Fruit fly (Drosophila melanogaster) whole organism, embryonic: ENCODE data around the gene Sgs1.

Experiments
- Aef1 ChIP-seq: fragments of 200-800 bp; sonication (Bioruptor generic); IDR thresholded peaks from 3 replicates; pipeline ENCODE4 v1.3.6; 2022; ENCODE audit warnings: missing biosample characterization, missing genetic modification characterization
- Bteb2 ChIP-seq: fragments of 200-800 bp; sonication (Bioruptor generic); optimal IDR thresholded peaks from 2 replicates; lab custom pipeline; 2016; ENCODE audit warnings: missing biosample characterization, missing genetic modification characterization
- CG1024 ChIP-seq: fragments of 200-800 bp; sonication (Bioruptor generic); IDR thresholded peaks from 2 replicates; pipeline ENCODE4 v1.3.6; 2022; ENCODE audit warnings: missing biosample characterization, missing genetic modification characterization
- CG12155 ChIP-seq: fragments of 200-800 bp; sonication (Bioruptor generic); optimal IDR thresholded peaks from 3 replicates; lab custom pipeline; 2016; ENCODE audit warnings: missing biosample characterization, missing genetic modification characterization
- CG12744 ChIP-seq: fragments of 200-800 bp; sonication (Bioruptor generic); optimal IDR thresholded peaks from 2 replicates; lab custom pipeline; 2016; ENCODE audit warnings: missing biosample characterization, missing genetic modification characterization
- CG13424 ChIP-seq: fragments of 200-800 bp; sonication (Bioruptor generic); optimal IDR thresholded peaks from 2 replicates; lab custom pipeline; 2019; ENCODE audit warnings: missing biosample characterization, mild to moderate bottlenecking, missing genetic modification characterization, moderate library complexity
- CG1603 ChIP-seq: fragments of 200-800 bp; sonication (Bioruptor generic); optimal IDR thresholded peaks from 2 replicates; lab custom pipeline; 2019; ENCODE audit warnings: missing biosample characterization, mild to moderate bottlenecking, missing genetic modification characterization, moderate library complexity
- CG17568 ChIP-seq: fragments of 200-800 bp; sonication (Bioruptor generic); optimal IDR thresholded peaks from 2 replicates; lab custom pipeline; 2018; ENCODE audit warnings: missing biosample characterization, mild to moderate bottlenecking, missing genetic modification characterization, moderate library complexity
- CG18011 ChIP-seq: fragments of 200-800 bp; sonication (Bioruptor generic); optimal IDR thresholded peaks from 2 replicates; lab custom pipeline; 2017; ENCODE audit warnings: missing biosample characterization, missing genetic modification characterization, mild to moderate bottlenecking, moderate library complexity, missing genotype
- CG30020 ChIP-seq: fragments of 200-800 bp; optimal IDR thresholded peaks from 2 replicates; lab custom pipeline; 2019; ENCODE audit warnings: missing biosample characterization, mild to moderate bottlenecking, missing genetic modification characterization, moderate library complexity
- CG32532 ChIP-seq: fragments of 200-800 bp; sonication (Bioruptor generic); IDR thresholded peaks from 2 replicates; pipeline ENCODE4 v1.3.6; 2022; ENCODE audit warnings: missing biosample characterization, missing genetic modification characterization
- CG34224 ChIP-seq: fragments of 200-800 bp; sonication (Bioruptor generic); IDR thresholded peaks from 3 replicates; pipeline ENCODE4 v1.3.6; 2022; ENCODE audit warnings: missing biosample characterization, missing genetic modification characterization; ENCODE audit not compliant: partially characterized antibody
- CG4282 ChIP-seq: fragments of 200-800 bp; sonication (Bioruptor generic); optimal IDR thresholded peaks from 2 replicates; lab custom pipeline; 2016; ENCODE audit warnings: missing biosample characterization, missing genetic modification characterization
- CG4328 ChIP-seq: fragments of 200-800 bp; sonication (Bioruptor generic); optimal IDR thresholded peaks from 3 replicates; lab custom pipeline; 2017; ENCODE audit warnings: missing biosample characterization, missing genetic modification reagents, missing genetic modification characterization
- CG43689 ChIP-seq: fragments of 200-800 bp; sonication (Bioruptor generic); IDR thresholded peaks from 2 replicates; pipeline ENCODE4 v1.3.6; 2022; ENCODE audit warnings: missing biosample characterization, missing genetic modification characterization
- CG4820 ChIP-seq: fragments of 200-800 bp; sonication (Bioruptor generic); optimal IDR thresholded peaks from 3 replicates; lab custom pipeline; 2016; ENCODE audit warnings: missing biosample characterization, missing genetic modification characterization
- CG6765 ChIP-seq: fragments of 200-800 bp; sonication (Bioruptor generic); optimal IDR thresholded peaks from 3 replicates; lab custom pipeline; 2017; ENCODE audit warnings: missing biosample characterization, mild to moderate bottlenecking, missing genetic modification characterization
- CG7372 ChIP-seq: fragments of 200-800 bp; sonication (Bioruptor generic); IDR thresholded peaks from 2 replicates; pipeline ENCODE4 v1.3.6; 2022; ENCODE audit warnings: missing biosample characterization, missing genetic modification characterization
- CG8089 ChIP-seq: fragments of 200-800 bp; sonication (Bioruptor generic); optimal IDR thresholded peaks from 3 replicates; lab custom pipeline; 2016; ENCODE audit warnings: missing biosample characterization, missing genetic modification characterization
- D19B ChIP-seq: fragments of 200-800 bp; sonication (Bioruptor generic); optimal IDR thresholded peaks from 2 replicates; lab custom pipeline; 2017; ENCODE audit warnings: missing biosample characterization, mild to moderate bottlenecking, missing genetic modification characterization
- Doc3 ChIP-seq: fragments of 200-800 bp; sonication (Bioruptor generic); IDR thresholded peaks from 3 replicates; pipeline ENCODE4 v1.3.6; 2022; ENCODE audit warnings: missing biosample characterization, missing genetic modification characterization; ENCODE audit not compliant: partially characterized antibody
- Ets65A ChIP-seq: fragments of 200-800 bp; sonication (Bioruptor generic); peaks from one replicate; lab custom pipeline; 2016; ENCODE audit warnings: missing biosample characterization, missing genetic modification characterization
- Hr51 ChIP-seq, 2 experiments: fragments of 200-800 bp; sonication (Bioruptor generic); optimal IDR thresholded peaks; 2 replicates in 1 of 2; 3 replicates in 1 of 2; lab custom pipeline; 2016 to 2018; ENCODE audit warnings: missing biosample characterization in 2 of 2, missing genetic modification characterization in 2 of 2, mild to moderate bottlenecking in 1 of 2, moderate library complexity in 1 of 2
- MTF-1 ChIP-seq: fragments of 200-800 bp; sonication (Bioruptor generic); optimal IDR thresholded peaks from 2 replicates; lab custom pipeline; 2018; ENCODE audit warnings: missing biosample characterization, mild to moderate bottlenecking, missing genetic modification characterization, borderline replicate concordance
- NC2α ChIP-seq: fragments of 200-800 bp; sonication (Bioruptor generic); optimal IDR thresholded peaks from 2 replicates; lab custom pipeline; 2016; ENCODE audit warnings: missing biosample characterization, missing genetic modification characterization
- Nf-YA ChIP-seq: fragments of 200-800 bp; sonication (Bioruptor generic); IDR thresholded peaks from 2 replicates; pipeline ENCODE4 v1.3.6; 2022; ENCODE audit warnings: missing biosample characterization, missing genetic modification characterization
- Oaz ChIP-seq: fragments of 200-800 bp; sonication (Bioruptor generic); IDR thresholded peaks from 2 replicates; pipeline ENCODE4 v1.3.6; 2022; ENCODE audit warnings: missing biosample characterization, missing genetic modification characterization
- Scr ChIP-seq: fragments of 200-800 bp; sonication (Bioruptor generic); IDR thresholded peaks from 2 replicates; pipeline ENCODE4 v1.3.6; 2022; ENCODE audit warnings: missing biosample characterization, missing genetic modification characterization; ENCODE audit not compliant: partially characterized antibody
- Six4 ChIP-seq: fragments of 200-800 bp; sonication (Bioruptor generic); optimal IDR thresholded peaks from 2 replicates; lab custom pipeline; 2016; ENCODE audit warnings: missing biosample characterization, missing genetic modification characterization
- Sry-δ ChIP-seq: fragments of 200-800 bp; sonication (Bioruptor generic); optimal IDR thresholded peaks from 2 replicates; lab custom pipeline; 2016; ENCODE audit warnings: missing biosample characterization, missing genetic modification characterization
- amos ChIP-seq: fragments of 200-800 bp; sonication (Bioruptor generic); IDR thresholded peaks from 2 replicates; pipeline ENCODE4 v1.3.6; 2022; ENCODE audit warnings: missing biosample characterization, missing genetic modification characterization; ENCODE audit not compliant: partially characterized antibody
- cg ChIP-seq: fragments of 200-800 bp; sonication (Bioruptor generic); optimal IDR thresholded peaks from 3 replicates; lab custom pipeline; 2019; ENCODE audit warnings: missing biosample characterization, mild to moderate bottlenecking, missing genetic modification characterization, moderate library complexity
- croc ChIP-seq: fragments of 200-800 bp; sonication (Bioruptor generic); conservative IDR thresholded peaks from 3 replicates; pipeline ENCODE4 v1.3.6; 2022; ENCODE audit warnings: missing biosample characterization, missing genetic modification characterization
- crol ChIP-seq: fragments of 200-800 bp; sonication (Bioruptor generic); IDR thresholded peaks from 2 replicates; pipeline ENCODE4 v1.3.6; 2022; ENCODE audit warnings: missing biosample characterization, missing genetic modification characterization
- da ChIP-seq: fragments of 200-800 bp; sonication (Bioruptor generic); optimal IDR thresholded peaks from 2 replicates; lab custom pipeline; 2016; ENCODE audit warnings: missing biosample characterization, missing genetic modification characterization
- dm ChIP-seq: fragments of 200-800 bp; sonication (Bioruptor generic); optimal IDR thresholded peaks from 3 replicates; lab custom pipeline; 2016; ENCODE audit warnings: missing biosample characterization, missing genetic modification characterization
- fru ChIP-seq: fragments of >200 bp; optimal IDR thresholded peaks from 2 replicates; lab custom pipeline; 2017
- hbn ChIP-seq: fragments of 200-800 bp; sonication (Bioruptor generic); IDR thresholded peaks from 2 replicates; pipeline ENCODE4 v1.3.6; 2022; ENCODE audit warnings: missing biosample characterization, missing genetic modification characterization; ENCODE audit not compliant: partially characterized antibody
- jing ChIP-seq: fragments of 200-800 bp; sonication (Bioruptor generic); optimal IDR thresholded peaks from 2 replicates; lab custom pipeline; 2018; ENCODE audit warnings: missing biosample characterization, mild to moderate bottlenecking, missing genetic modification characterization
- ken ChIP-seq: fragments of 200-800 bp; sonication (Bioruptor generic); IDR thresholded peaks from 3 replicates; pipeline ENCODE4 v1.3.6; 2022; ENCODE audit warnings: missing biosample characterization, missing genetic modification characterization
- lab ChIP-seq: fragments of 200-800 bp; sonication (Bioruptor generic); optimal IDR thresholded peaks from 3 replicates; lab custom pipeline; 2017; ENCODE audit warnings: missing biosample characterization, missing genetic modification characterization, mild to moderate bottlenecking, moderate library complexity, missing genetic modification reagents
- lilli ChIP-seq: fragments of 200-800 bp; sonication (Bioruptor generic); optimal IDR thresholded peaks from 3 replicates; lab custom pipeline; 2016; ENCODE audit warnings: missing biosample characterization, missing genetic modification characterization
- mam ChIP-seq: fragments of 200-800 bp; sonication (Bioruptor generic); optimal IDR thresholded peaks from 3 replicates; lab custom pipeline; 2016; ENCODE audit warnings: missing biosample characterization, missing genetic modification characterization
- nerfin-1 ChIP-seq: fragments of 200-800 bp; sonication (Bioruptor generic); optimal IDR thresholded peaks from 3 replicates; lab custom pipeline; 2019; ENCODE audit warnings: missing biosample characterization, mild to moderate bottlenecking, missing genetic modification characterization, moderate library complexity
- pan ChIP-seq, 4 experiments: fragments of >200 bp in 3 of 4; fragments of 200-800 bp in 1 of 4; sonication (Bioruptor generic) in 1 of 4; optimal IDR thresholded peaks in 3 of 4; IDR thresholded peaks in 1 of 4; 2 replicates each; pipeline versions ENCODE4 v1.3.6 to Lab custom; 2017 to 2022; ENCODE audit warnings: missing biosample characterization in 2 of 4, missing genetic modification characterization in 2 of 4, mixed read lengths in 1 of 4
- pfk ChIP-seq: fragments of 200-800 bp; sonication (Bioruptor generic); optimal IDR thresholded peaks from 2 replicates; lab custom pipeline; 2018; ENCODE audit warnings: missing biosample characterization, mild to moderate bottlenecking, missing genetic modification characterization, moderate library complexity
- phol ChIP-seq: fragments of 200-800 bp; sonication (Bioruptor generic); optimal IDR thresholded peaks from 3 replicates; lab custom pipeline; 2018; ENCODE audit warnings: missing biosample characterization, mild to moderate bottlenecking, missing genetic modification characterization, moderate library complexity
- ro ChIP-seq: fragments of 200-800 bp; sonication (Bioruptor generic); IDR thresholded peaks from 2 replicates; pipeline ENCODE4 v1.3.6; 2022; ENCODE audit warnings: missing biosample characterization, missing genetic modification characterization
- vnd ChIP-seq: fragments of 200-800 bp; sonication (Bioruptor generic); IDR thresholded peaks from 3 replicates; pipeline ENCODE4 v1.3.6; 2022; ENCODE audit warnings: missing biosample characterization, missing genetic modification characterization; ENCODE audit not compliant: partially characterized antibody

Gene Sgs1

DNA sequence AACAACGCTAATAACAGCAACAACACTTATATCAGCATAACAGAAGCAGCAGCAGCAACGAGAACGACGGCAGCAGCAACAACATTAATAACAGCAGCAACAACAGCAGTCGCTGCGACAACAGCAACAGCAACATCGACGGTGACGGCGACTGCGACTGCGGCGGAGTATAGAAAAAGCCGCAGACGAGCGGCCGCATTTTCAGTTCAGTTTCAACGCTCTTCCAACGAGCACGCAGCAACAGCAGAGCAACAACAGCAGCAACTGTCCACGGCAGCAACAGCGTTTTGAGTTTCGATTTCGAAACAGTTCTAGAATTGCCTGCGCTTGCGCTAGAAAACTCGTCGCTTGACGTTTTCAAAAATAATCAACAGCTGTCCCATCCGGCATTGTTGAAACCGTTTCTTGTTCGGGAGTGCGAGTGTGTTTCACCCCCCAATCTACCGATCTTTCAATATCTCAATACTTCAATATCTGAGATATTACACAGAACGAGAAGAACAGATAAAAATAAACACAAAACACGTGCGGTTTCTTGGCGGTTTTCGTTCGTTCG, 45.2 kb upstream of the Sgs1 start, which contains the start of gene CG3036 (continued):
- no peak for TF ChIP-seq CG4820 (GFP tag; lab: Kevin White, UChicago)
- peak; percentile 40; the same call in 1 of the 2 replicates for TF ChIP-seq crol (GFP tag; lab: Robert Waterston, UW)
- TF ChIP-seq CG4282 (GFP tag; lab: Kevin White, UChicago) = peak; percentile 14
- peak; percentile 31 for TF ChIP-seq CG1603
- TF ChIP-seq Sry-δ (GFP tag; lab: Kevin White, UChicago) = no peak
- no peak for TF ChIP-seq Six4 (GFP tag; lab: Kevin White, UChicago)
- peak; percentile 34 for TF ChIP-seq cg (GFP tag; lab: Kevin White, UChicago)
- peak; percentile 66 for TF ChIP-seq NC2α (GFP tag; lab: Kevin White, UChicago)
- TF ChIP-seq fru = no peak
- no peak for TF ChIP-seq Oaz (GFP tag; lab: Robert Waterston, UW)
- TF ChIP-seq phol (tag; lab: Kevin White, UChicago) = no peak
- TF ChIP-seq Scr = no peak; the same call in 1 of the 2 replicates
- TF ChIP-seq Bteb2 (GFP tag; lab: Kevin White, UChicago) = no peak
- peak; percentile 57; the same call in 2 of the 3 replicates for TF ChIP-seq CG34224
- TF ChIP-seq CG8089 (GFP tag; lab: Kevin White, UChicago) = no peak
- peak; percentile 38 for TF ChIP-seq CG17568
- TF ChIP-seq CG4328 (GFP tag; lab: Kevin White, UChicago) = no peak
- 0 out of 2 replicates have a peak, but pooled peaks have one; percentile 23 for TF ChIP-seq Nf-YA (GFP tag; lab: Robert Waterston, UW)
- no peak for TF ChIP-seq CG7372 (GFP tag; lab: Robert Waterston, UW)
- no peak for TF ChIP-seq pfk
- TF ChIP-seq nerfin-1 (tag; lab: Kevin White, UChicago) = peak; percentile 37
- TF ChIP-seq CG32532 (GFP tag; lab: Robert Waterston, UW) = no peak
- peak; percentile 71 for TF ChIP-seq dm
- no peak; the same call in 2 of the 3 replicates for TF ChIP-seq croc (GFP tag; lab: Robert Waterston, UW)
- TF ChIP-seq da (GFP tag; lab: Kevin White, UChicago) = peak; percentile 14
- TF ChIP-seq lilli (GFP tag; lab: Kevin White, UChicago) = peak; percentile 57
- peak; percentile 64 for TF ChIP-seq lab
- TF ChIP-seq CG12744 (GFP tag; lab: Kevin White, UChicago) = no peak
- TF ChIP-seq CG12155 (GFP tag; lab: Kevin White, UChicago) = peak; percentile 76
- no peak for TF ChIP-seq CG43689 (GFP tag; lab: Robert Waterston, UW)
- TF ChIP-seq jing (GFP tag; lab: Kevin White, UChicago) = no peak
- no peak for TF ChIP-seq CG18011 (GFP tag; lab: Kevin White, UChicago)
- TF ChIP-seq Aef1 (GFP tag; lab: Robert Waterston, UW) = peak; percentile 80
- no peak for TF ChIP-seq CG13424
- no peak for TF ChIP-seq Doc3 (GFP tag; lab: Robert Waterston, UW)
- peak; percentile 57 for TF ChIP-seq MTF-1 (GFP tag; lab: Kevin White, UChicago)
- TF ChIP-seq hbn = peak; percentile 42; the same call in 1 of the 2 replicates
- no peak for TF ChIP-seq D19B (GFP tag; lab: Kevin White, UChicago)
- no peak for TF ChIP-seq Ets65A (GFP tag; lab: Kevin White, UChicago)
- TF ChIP-seq Hr51 (GFP tag; optimal IDR thresholded peaks at IDR 0.05; lab: Kevin White, UChicago) = peak in 1 of 2 experiments; percentile 27
- TF ChIP-seq pan (optimal IDR thresholded peaks at IDR 0.05; lab: Kevin White, UChicago) = no peak
- TF ChIP-seq pan (GFP tag; optimal IDR thresholded peaks at IDR 0.05 in 1 of 2, IDR thresholded peaks at IDR 0.05 in 1 of 2) = peak in 1 of 2 experiments; percentile 44
- no peak for TF ChIP-seq CG1024
- no peak for TF ChIP-seq CG30020 (tag; lab: Kevin White, UChicago)
- no peak for TF ChIP-seq ken
- no peak for TF ChIP-seq mam
- no peak for TF ChIP-seq CG6765 (GFP tag; lab: Kevin White, UChicago)
- TF ChIP-seq vnd (GFP tag; lab: Robert Waterston, UW) = no peak
- no peak for TF ChIP-seq ro (GFP tag; lab: Robert Waterston, UW)
- peak; percentile 56; the same call in 1 of the 2 replicates for TF ChIP-seq amos (GFP tag; lab: Robert Waterston, UW)
